Fruit fly (Drosophila melanogaster): ENCODE measurements around the gene nonC.

The nonC gene

DNA sequence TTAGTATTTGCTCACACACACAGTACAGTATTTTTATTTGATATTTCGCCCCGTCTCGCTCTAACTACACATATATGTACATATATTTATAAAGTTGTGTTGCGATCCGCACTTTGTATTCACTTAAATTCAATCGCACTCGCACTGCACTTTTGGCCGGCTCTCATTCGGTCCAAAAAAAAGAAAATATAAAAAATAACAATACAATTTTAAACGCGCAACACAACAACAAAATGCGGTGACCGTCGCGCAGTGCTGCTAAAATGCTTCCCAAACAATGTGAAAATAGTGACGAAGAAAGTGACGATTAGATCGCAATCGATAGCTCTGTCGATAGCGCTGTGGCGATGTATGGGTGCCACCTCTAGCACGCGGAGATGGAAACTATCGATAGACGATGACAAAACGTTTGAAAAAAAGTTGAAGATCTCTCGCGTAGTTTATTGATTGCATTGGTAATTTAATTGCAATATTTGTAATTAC is 20.9 kb upstream of the nonC start, which contains the start of the genes C3G and pod1:
Gene C3G, minus strand, starts transcription at position 282 of the 483 bp plus-strand sequence.
Gene pod1, plus strand, starts transcription at position 373 of the 483 bp plus-strand sequence.
- TF ChIP-seq sv (GFP tag; optimal IDR thresholded peaks at IDR 0.05) (peak; percentile 32), dl (GFP tag; optimal IDR thresholded peaks at IDR 0.05; ENCODE audit: insufficient read depth in 1 of 2, partially characterized antibody in 2 of 2) (no peak), CG32264 (GFP tag; optimal IDR thresholded peaks at IDR 0.05) (no peak), tai (GFP tag; optimal IDR thresholded peaks at IDR 0.05) (no peak), Vsx2 (GFP tag; optimal IDR thresholded peaks at IDR 0.05; ENCODE audit: partially characterized antibody) (no peak), ey (GFP tag; optimal IDR thresholded peaks at IDR 0.05) (peak; percentile 2), CrebA (GFP tag; optimal IDR thresholded peaks at IDR 0.05; ENCODE audit: borderline replicate concordance) (no peak), Sp1 (GFP tag; optimal IDR thresholded peaks at IDR 0.05) (peak; percentile 11), Dif (GFP tag; optimal IDR thresholded peaks at IDR 0.05; ENCODE audit: partially characterized antibody) (no peak), Hr83 (GFP tag; optimal IDR thresholded peaks at IDR 0.05; ENCODE audit: poor library complexity, severe bottlenecking) (peak; percentile 79), dsf (GFP tag; optimal IDR thresholded peaks at IDR 0.05; ENCODE audit: borderline replicate concordance) (peak; percentile 59), dmrt93B (GFP tag; optimal IDR thresholded peaks at IDR 0.05) (no peak), jim (GFP tag; optimal IDR thresholded peaks at IDR 0.05) (no peak), fru (GFP tag; optimal IDR thresholded peaks at IDR 0.05) (peak; percentile 44), lola (GFP tag; optimal IDR thresholded peaks at IDR 0.05) (no peak), Hr78 (GFP tag; optimal IDR thresholded peaks at IDR 0.05) (no peak), foxo (GFP tag; optimal IDR thresholded peaks at IDR 0.05) (peak in 1 of 2 experiments; percentile 57), woc (GFP tag; optimal IDR thresholded peaks at IDR 0.05) (peak; percentile 11), HLH106 (tag; optimal IDR thresholded peaks at IDR 0.05) (no peak), Mio (GFP tag; optimal IDR thresholded peaks at IDR 0.05) (no peak), sage (GFP tag; optimal IDR thresholded peaks at IDR 0.05) (peak; percentile 29), Jra (GFP tag; optimal IDR thresholded peaks at IDR 0.05) (peak; percentile 72), Rel (GFP tag; optimal IDR thresholded peaks at IDR 0.05) (peak; percentile 42), Rel (tag; optimal IDR thresholded peaks at IDR 0.05) (peak; percentile 36), br (GFP tag; optimal IDR thresholded peaks at IDR 0.05) (peak; percentile 46), brk (GFP tag; optimal IDR thresholded peaks at IDR 0.05) (peak; percentile 55), rgr (GFP tag; optimal IDR thresholded peaks at IDR 0.05) (peak; percentile 13), Dfd (GFP tag; optimal IDR thresholded peaks at IDR 0.05) (no peak), GATAd (GFP tag; optimal IDR thresholded peaks at IDR 0.05) (no peak), CG9705 (GFP tag; optimal IDR thresholded peaks at IDR 0.05) (peak; percentile 3), Hnf4 (GFP tag; optimal IDR thresholded peaks at IDR 0.05) (peak; percentile 71), N (GFP tag; optimal IDR thresholded peaks at IDR 0.05) (peak; percentile 57), h (GFP tag; optimal IDR thresholded peaks at IDR 0.05) (peak; percentile 62), usp (GFP tag; optimal IDR thresholded peaks at IDR 0.05) (no peak)

DNA sequence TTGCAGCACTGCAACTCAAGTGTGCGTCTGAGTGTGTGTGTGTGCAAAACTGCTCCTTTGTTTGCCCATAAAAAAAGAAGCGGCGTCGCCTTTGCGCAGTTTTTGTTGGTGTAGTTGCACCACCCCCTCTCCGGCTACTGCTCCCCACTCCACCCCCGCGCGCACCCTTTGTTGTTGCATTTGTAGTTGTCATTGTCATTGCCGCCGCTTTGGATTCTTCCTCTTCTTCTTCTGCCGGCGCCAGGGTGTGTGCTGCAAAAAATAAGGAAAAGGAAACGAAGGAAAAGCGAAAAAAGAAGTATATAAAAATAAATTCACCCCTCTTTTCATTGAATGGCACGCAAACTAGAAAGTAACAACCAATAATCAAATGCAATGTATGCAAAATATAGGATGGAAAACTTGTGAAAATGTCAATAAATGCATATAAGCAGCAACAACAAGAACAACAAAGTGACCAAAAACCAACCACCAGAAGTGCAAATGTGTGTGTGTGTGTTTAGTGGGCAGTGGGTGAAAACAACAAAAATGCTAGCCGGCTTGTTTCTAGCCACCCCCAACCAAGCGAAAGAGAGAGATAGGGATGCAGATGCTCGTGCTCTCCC is 20.3 kb upstream of the nonC start:
- no peak for TF ChIP-seq br (GFP tag; optimal IDR thresholded peaks at IDR 0.05)
- no peak for TF ChIP-seq lola (GFP tag; optimal IDR thresholded peaks at IDR 0.05)
- TF ChIP-seq HLH106 (tag; optimal IDR thresholded peaks at IDR 0.05), result no peak
- no peak for TF ChIP-seq jim (GFP tag; optimal IDR thresholded peaks at IDR 0.05)
- no peak for TF ChIP-seq dsf (GFP tag; optimal IDR thresholded peaks at IDR 0.05; ENCODE audit: borderline replicate concordance)
- TF ChIP-seq sv (GFP tag; optimal IDR thresholded peaks at IDR 0.05), result no peak
- no peak for TF ChIP-seq Abd-B (GFP tag; optimal IDR thresholded peaks at IDR 0.05)

DNA sequence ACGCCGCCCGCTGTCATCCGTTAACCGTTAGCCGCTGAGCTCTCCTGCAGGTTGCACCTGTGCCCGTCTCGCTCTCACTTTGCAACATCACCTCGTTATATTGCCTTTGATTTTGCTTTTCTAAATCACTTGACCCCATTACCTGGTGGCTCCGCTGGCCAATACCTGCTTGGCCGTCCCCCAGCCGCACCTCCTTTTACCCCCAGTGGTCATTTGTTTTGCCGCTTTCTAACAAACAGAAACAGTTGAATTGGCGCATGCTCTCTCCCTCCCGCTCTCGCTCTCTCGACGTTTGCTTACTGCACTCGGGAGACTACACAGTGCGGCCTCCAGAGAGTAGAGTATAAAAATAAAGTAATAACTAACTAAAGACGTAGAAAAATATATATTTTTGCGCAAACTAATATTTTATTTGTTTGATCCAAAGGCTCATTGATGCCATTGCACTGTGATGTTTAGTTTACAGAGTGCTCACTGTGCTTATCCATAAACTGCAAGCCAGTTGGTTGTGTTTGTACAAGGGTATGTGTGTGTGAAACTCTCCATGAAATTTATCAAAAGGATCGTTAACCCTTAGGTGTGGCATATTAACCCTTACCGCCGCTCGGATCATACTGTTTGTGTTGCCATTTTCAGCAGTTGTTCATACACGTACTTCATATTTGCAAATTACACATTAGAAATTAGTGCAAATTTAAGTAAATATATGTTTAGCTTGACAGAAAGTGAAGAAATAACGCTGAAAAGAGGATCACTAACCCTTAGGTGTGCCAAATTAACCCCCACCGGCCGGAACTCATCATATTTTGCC is 19.6 kb upstream of the nonC start:
- TF ChIP-seq sv (GFP tag; optimal IDR thresholded peaks at IDR 0.05) (peak; percentile 64), OdsH (GFP tag; optimal IDR thresholded peaks at IDR 0.05) (peak; percentile 96), Hr83 (GFP tag; optimal IDR thresholded peaks at IDR 0.05; ENCODE audit: poor library complexity, severe bottlenecking) (peak; percentile 45), Myc (optimal IDR thresholded peaks at IDR 0.05) (no peak), h (GFP tag; optimal IDR thresholded peaks at IDR 0.05) (peak; percentile 97), br (GFP tag; optimal IDR thresholded peaks at IDR 0.05) (peak; percentile 96), jim (GFP tag; optimal IDR thresholded peaks at IDR 0.05) (peak; percentile 31), ey (GFP tag; optimal IDR thresholded peaks at IDR 0.05) (peak; percentile 96), GATAd (GFP tag; optimal IDR thresholded peaks at IDR 0.05) (peak; percentile 18), Jra (GFP tag; optimal IDR thresholded peaks at IDR 0.05) (peak; percentile 93), usp (GFP tag; optimal IDR thresholded peaks at IDR 0.05) (no peak), Hr78 (GFP tag; optimal IDR thresholded peaks at IDR 0.05) (no peak), brk (GFP tag; optimal IDR thresholded peaks at IDR 0.05) (peak; percentile 91), dmrt93B (GFP tag; optimal IDR thresholded peaks at IDR 0.05) (peak; percentile 84), CG32264 (GFP tag; optimal IDR thresholded peaks at IDR 0.05) (peak; percentile 91), Sp1 (GFP tag; optimal IDR thresholded peaks at IDR 0.05) (peak; percentile 90), dl (GFP tag; optimal IDR thresholded peaks at IDR 0.05; ENCODE audit: insufficient read depth in 1 of 2, partially characterized antibody in 2 of 2) (peak in 1 of 2 experiments; percentile 62), CG9705 (GFP tag; optimal IDR thresholded peaks at IDR 0.05) (peak; percentile 47), foxo (GFP tag; optimal IDR thresholded peaks at IDR 0.05) (peak; percentile 78 to 96), lola (GFP tag; optimal IDR thresholded peaks at IDR 0.05) (no peak), sage (GFP tag; optimal IDR thresholded peaks at IDR 0.05) (peak; percentile 93), fru (GFP tag; optimal IDR thresholded peaks at IDR 0.05) (peak; percentile 95), pan (optimal IDR thresholded peaks at IDR 0.05) (no peak), psq (GFP tag; optimal IDR thresholded peaks at IDR 0.05) (peak; percentile 91), CrebA (GFP tag; optimal IDR thresholded peaks at IDR 0.05; ENCODE audit: borderline replicate concordance) (no peak), dsf (GFP tag; optimal IDR thresholded peaks at IDR 0.05; ENCODE audit: borderline replicate concordance) (peak; percentile 78), Mio (GFP tag; optimal IDR thresholded peaks at IDR 0.05) (peak; percentile 79), Dfd (GFP tag; optimal IDR thresholded peaks at IDR 0.05) (no peak), rgr (GFP tag; optimal IDR thresholded peaks at IDR 0.05) (peak; percentile 97)
